Worm (Caenorhabditis elegans) whole organism, L1 larva: ENCODE results near the gene srt-7.

Experiments
- C04F5.9 ChIP-seq: sonication (generic microtip); optimal IDR thresholded peaks from 2 replicates; lab custom pipeline; 2016; ENCODE audit warnings: missing genetic modification characterization, missing compliant biosample characterization
- C16A3.4 ChIP-seq: fragments of 150-350 bp; optimal IDR thresholded peaks from 2 replicates; lab custom pipeline; 2014; ENCODE audit warnings: missing biosample characterization, missing genetic modification characterization
- aha-1 ChIP-seq: fragments of 150-350 bp; optimal IDR thresholded peaks from 2 replicates; lab custom pipeline; 2014; ENCODE audit warnings: missing biosample characterization, missing genetic modification characterization
- aly-2 ChIP-seq: fragments of 150-350 bp; optimal IDR thresholded peaks from 2 replicates; lab custom pipeline; 2014; ENCODE audit warnings: missing biosample characterization, missing genetic modification characterization
- ama-1 ChIP-seq: fragments of 150-350 bp; optimal IDR thresholded peaks from 2 replicates; lab custom pipeline; 2014
- blmp-1 ChIP-seq: fragments of 150-350 bp; optimal IDR thresholded peaks from 2 replicates; lab custom pipeline; 2014; ENCODE audit warnings: missing biosample characterization, missing genetic modification characterization
- ceh-8 ChIP-seq: fragments of 200-800 bp; sonication (Bioruptor generic); optimal IDR thresholded peaks from 2 replicates; lab custom pipeline; 2018; ENCODE audit warnings: mild to moderate bottlenecking, missing genetic modification characterization, moderate library complexity, missing compliant biosample characterization
- ceh-82 ChIP-seq, 3 experiments: fragments of 150-350 bp in 1 of 3; sonication (generic microtip) in 2 of 3; optimal IDR thresholded peaks; 2 replicates each; lab custom pipeline; 2014 to 2017; ENCODE audit warnings: missing biosample characterization in 3 of 3, missing genetic modification characterization in 3 of 3
- ceh-90 ChIP-seq: sonication (generic microtip); optimal IDR thresholded peaks from 2 replicates; lab custom pipeline; 2016; ENCODE audit warnings: missing genetic modification characterization, missing compliant biosample characterization
- ces-1 ChIP-seq: fragments of 150-350 bp; optimal IDR thresholded peaks from 2 replicates; lab custom pipeline; 2014; ENCODE audit warnings: missing biosample characterization, missing genetic modification reagents, missing genetic modification characterization
- efl-1 ChIP-seq, 4 experiments: fragments of 150-350 bp; optimal IDR thresholded peaks in 3 of 4; peaks in 1 of 4; 1 replicate in 1 of 4; 2 replicates in 3 of 4; lab custom pipeline; 2014; ENCODE audit warnings: missing biosample characterization in 2 of 4, missing genetic modification characterization in 2 of 4, missing genetic modification reagents in 2 of 4
- egl-13 ChIP-seq: sonication (generic microtip); optimal IDR thresholded peaks from 2 replicates; lab custom pipeline; 2016; ENCODE audit warnings: missing genotype, missing genetic modification reagents, missing genetic modification characterization, missing compliant biosample characterization
- egl-27 ChIP-seq, 2 experiments: fragments of 150-350 bp in 1 of 2; sonication (generic microtip); optimal IDR thresholded peaks; 3 replicates each; lab custom pipeline; 2017 to 2018; ENCODE audit warnings: missing biosample characterization in 2 of 2, missing genetic modification characterization in 2 of 2, missing genetic modification reagents in 2 of 2
- elt-3 ChIP-seq, 6 experiments: fragments of 150-350 bp in 1 of 6; sonication (generic microtip); optimal IDR thresholded peaks; 2 replicates each; lab custom pipeline; 2017 to 2018; ENCODE audit warnings: missing biosample characterization in 6 of 6, missing genetic modification characterization in 6 of 6, inconsistent platforms in 1 of 6
- ets-5 ChIP-seq: fragments of 200-800 bp; sonication (Bioruptor generic); IDR thresholded peaks from 2 replicates; pipeline ENCODE4 v1.3.6; 2022; ENCODE audit warnings: missing genetic modification characterization, missing compliant biosample characterization
- fkh-4 ChIP-seq: sonication (generic microtip); optimal IDR thresholded peaks from 2 replicates; lab custom pipeline; 2016; ENCODE audit warnings: missing compliant biosample characterization, missing genetic modification characterization, borderline replicate concordance
- fkh-8 ChIP-seq: sonication (generic microtip); optimal IDR thresholded peaks from 2 replicates; lab custom pipeline; 2016; ENCODE audit warnings: mild to moderate bottlenecking, missing genetic modification characterization, missing compliant biosample characterization
- fos-1 ChIP-seq: fragments of 150-350 bp; optimal IDR thresholded peaks from 2 replicates; lab custom pipeline; 2014; ENCODE audit warnings: missing biosample characterization, missing genetic modification characterization
- hlh-4 ChIP-seq: sonication (generic microtip); optimal IDR thresholded peaks from 2 replicates; lab custom pipeline; 2016; ENCODE audit warnings: mild to moderate bottlenecking, missing genetic modification characterization, missing compliant biosample characterization
- irx-1 ChIP-seq: sonication (generic microtip); optimal IDR thresholded peaks from 2 replicates; lab custom pipeline; 2016; ENCODE audit warnings: missing genetic modification characterization, missing compliant biosample characterization
- lin-14 ChIP-seq: fragments of 200-800 bp; sonication (Bioruptor generic); optimal IDR thresholded peaks from 2 replicates; lab custom pipeline; 2018; ENCODE audit warnings: mild to moderate bottlenecking, missing genetic modification characterization, moderate library complexity, missing compliant biosample characterization
- lir-3 ChIP-seq: sonication (generic microtip); optimal IDR thresholded peaks from 2 replicates; lab custom pipeline; 2016; ENCODE audit warnings: mild to moderate bottlenecking, missing genetic modification characterization, moderate library complexity, missing compliant biosample characterization; ENCODE audit not compliant: poor library complexity
- lsy-2 ChIP-seq, 2 experiments: fragments of 150-350 bp; optimal IDR thresholded peaks; 2 replicates each; lab custom pipeline; 2014; ENCODE audit warnings: missing biosample characterization in 2 of 2, missing genetic modification characterization in 2 of 2
- mef-2 ChIP-seq: fragments of 150-350 bp; optimal IDR thresholded peaks from 2 replicates; lab custom pipeline; 2014; ENCODE audit warnings: missing biosample characterization, missing genetic modification characterization
- nhr-11 ChIP-seq: fragments of 150-350 bp; optimal IDR thresholded peaks from 2 replicates; lab custom pipeline; 2014; ENCODE audit warnings: missing biosample characterization, missing genetic modification characterization
- nhr-237 ChIP-seq: fragments of 150-350 bp; optimal IDR thresholded peaks from 2 replicates; lab custom pipeline; 2014; ENCODE audit warnings: missing biosample characterization, missing genetic modification characterization
- nhr-47 ChIP-seq: sonication (generic microtip); optimal IDR thresholded peaks from 2 replicates; lab custom pipeline; 2016; ENCODE audit warnings: mild to moderate bottlenecking, missing genetic modification characterization, moderate library complexity, missing compliant biosample characterization
- nhr-71 ChIP-seq: sonication (generic microtip); optimal IDR thresholded peaks from 2 replicates; lab custom pipeline; 2016; ENCODE audit warnings: mild to moderate bottlenecking, missing genetic modification characterization, moderate library complexity, missing compliant biosample characterization
- nhr-77 ChIP-seq: fragments of 150-350 bp; optimal IDR thresholded peaks from 2 replicates; lab custom pipeline; 2014; ENCODE audit warnings: missing biosample characterization, missing genetic modification characterization
- nhr-85 ChIP-seq: sonication (generic microtip); peaks from one replicate; lab custom pipeline; 2016; ENCODE audit warnings: missing genetic modification characterization, inconsistent platforms, missing compliant biosample characterization
- nhr-90 ChIP-seq: sonication (generic microtip); optimal IDR thresholded peaks from 2 replicates; lab custom pipeline; 2016; ENCODE audit warnings: mild to moderate bottlenecking, missing genetic modification characterization, missing compliant biosample characterization; ENCODE audit not compliant: poor library complexity
- pax-3 ChIP-seq: fragments of 200-800 bp; sonication (Bioruptor generic); optimal IDR thresholded peaks from 2 replicates; lab custom pipeline; 2018; ENCODE audit warnings: mild to moderate bottlenecking, missing genetic modification characterization, moderate library complexity, missing compliant biosample characterization
- skn-1 ChIP-seq: fragments of 150-350 bp; optimal IDR thresholded peaks from 2 replicates; lab custom pipeline; 2014; ENCODE audit warnings: missing biosample characterization, missing genetic modification characterization
- snu-23 ChIP-seq: sonication (generic microtip); optimal IDR thresholded peaks from 2 replicates; lab custom pipeline; 2016; ENCODE audit warnings: missing genetic modification characterization, missing compliant biosample characterization
- unc-86 ChIP-seq: sonication (generic microtip); optimal IDR thresholded peaks from 2 replicates; lab custom pipeline; 2016; ENCODE audit warnings: missing genetic modification characterization, missing compliant biosample characterization
- unc-98 ChIP-seq: fragments of 200-800 bp; sonication (Bioruptor generic); IDR thresholded peaks from 2 replicates; pipeline ENCODE4 v1.3.6; 2022; ENCODE audit warnings: missing genetic modification characterization, missing compliant biosample characterization
- zag-1 ChIP-seq: fragments of 150-350 bp; optimal IDR thresholded peaks from 2 replicates; lab custom pipeline; 2014; ENCODE audit warnings: missing biosample characterization, missing genetic modification characterization
- zip-4 ChIP-seq: fragments of 200-800 bp; sonication (Bioruptor generic); optimal IDR thresholded peaks from 2 replicates; lab custom pipeline; 2018; ENCODE audit warnings: mild to moderate bottlenecking, missing genetic modification characterization, moderate library complexity, missing compliant biosample characterization
- ztf-11 ChIP-seq, 2 experiments: sonication (generic microtip); optimal IDR thresholded peaks; 2 replicates each; lab custom pipeline; 2016 to 2017; ENCODE audit warnings: missing genetic modification characterization in 2 of 2, missing biosample characterization in 1 of 2, missing compliant biosample characterization in 1 of 2
- ztf-4 ChIP-seq: fragments of 150-350 bp; optimal IDR thresholded peaks from 2 replicates; lab custom pipeline; 2014; ENCODE audit warnings: missing biosample characterization, missing genetic modification characterization

srt-7 gene

ce11 chrV:3071548-3071947 lies 10.0 kb upstream of the srt-7 start, which contains the start of gene C50H11.13:
Gene C50H11.13 (minus strand): TSS chrV:3071648.
- TF ChIP-seq zag-1 (tag; lab: Kevin White, UChicago): no peak
- no peak for TF ChIP-seq pax-3
- TF ChIP-seq ama-1: no peak
- no peak for TF ChIP-seq zip-4 (GFP tag; lab: Kevin White, UChicago)
- TF ChIP-seq ceh-8 (GFP tag; lab: Kevin White, UChicago): no peak
- TF ChIP-seq blmp-1 (tag; lab: Kevin White, UChicago): no peak
- no peak for TF ChIP-seq irx-1
- no peak for TF ChIP-seq nhr-77
- TF ChIP-seq nhr-11 (tag; lab: Kevin White, UChicago): no peak
- TF ChIP-seq ztf-4: no peak
- TF ChIP-seq hlh-4: no peak
- no peak for TF ChIP-seq lin-14
- no peak for TF ChIP-seq aha-1 (tag; lab: Kevin White, UChicago)
- no peak for TF ChIP-seq unc-98 (GFP tag; lab: Robert Waterston, UW)
- TF ChIP-seq ces-1 (GFP tag; lab: Kevin White, UChicago): no peak
- TF ChIP-seq elt-3 (tag; optimal IDR thresholded peaks at IDR 0.05; lab: Kevin White, UChicago): no peak
- TF ChIP-seq unc-86: no peak
- TF ChIP-seq fos-1: no peak
- no peak for TF ChIP-seq aly-2 (tag; lab: Kevin White, UChicago)
- TF ChIP-seq nhr-71: no peak

DNA sequence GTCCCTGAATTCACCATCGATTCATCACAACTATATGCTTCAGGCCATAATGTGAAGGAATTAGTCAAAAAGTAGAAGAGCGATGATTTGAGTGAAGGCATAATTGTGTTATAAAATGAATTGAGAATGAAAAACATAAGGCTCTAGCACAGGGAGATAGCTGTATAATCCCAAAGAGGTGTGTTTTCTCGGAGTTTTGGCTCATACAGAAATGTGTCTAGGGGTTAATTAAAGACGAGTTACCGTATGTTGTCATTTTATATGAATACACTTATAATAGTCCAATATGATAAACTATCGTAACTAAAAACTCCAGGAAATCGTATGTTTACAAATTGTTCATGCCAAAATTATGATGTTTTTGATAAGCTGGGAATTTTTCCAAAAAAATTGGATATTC lies 779 bp upstream of the srt-7 start, which contains the start of gene srt-5:
srt-5 (minus strand) TSS at position 101 of the 400 bp plus-strand sequence.
- TF ChIP-seq ceh-90 (tag; lab: Kevin White, UChicago) (no peak), fkh-4 (tag; lab: Kevin White, UChicago) (no peak), mef-2 (tag; lab: Kevin White, UChicago) (no peak), egl-13 (tag; lab: Kevin White, UChicago) (no peak), zag-1 (tag; lab: Kevin White, UChicago) (no peak), ets-5 (GFP tag; lab: Robert Waterston, UW) (no peak), snu-23 (GFP tag; lab: Kevin White, UChicago) (no peak), fkh-8 (tag; lab: Kevin White, UChicago) (no peak), ztf-4 (no peak), ceh-82 (tag; optimal IDR thresholded peaks at IDR 0.05; lab: Kevin White, UChicago) (no peak), C16A3.4 (no peak), skn-1 (no peak), pax-3 (no peak), nhr-237 (tag; lab: Kevin White, UChicago) (no peak), hlh-4 (no peak), C04F5.9 (tag; lab: Kevin White, UChicago) (no peak), nhr-71 (no peak)

DNA sequence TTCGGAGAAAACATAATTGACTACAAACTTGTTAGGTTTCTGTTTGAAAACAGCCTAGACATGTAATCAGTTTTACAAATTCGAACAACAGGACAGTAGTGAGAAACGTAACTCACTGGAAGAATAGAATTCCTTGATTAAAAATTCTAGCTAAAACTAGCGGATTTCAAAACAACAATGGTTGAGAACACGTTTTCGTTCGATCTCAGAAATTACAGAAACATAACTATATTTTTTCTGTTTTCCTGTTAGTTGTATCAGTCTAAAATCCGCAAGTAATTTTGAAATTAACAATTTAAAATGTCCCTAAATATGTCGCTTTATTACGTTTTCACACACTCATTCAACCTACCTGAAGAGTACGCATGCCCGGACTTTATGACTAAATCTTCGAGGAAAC lies 4.7 kb downstream of the srt-7 start, which contains the start of gene srt-8:
srt-8 (plus strand) TSS at position 301 of the 400 bp plus-strand sequence.
- TF ChIP-seq ceh-8 (GFP tag; lab: Kevin White, UChicago) (no peak), lir-3 (tag; lab: Kevin White, UChicago) (no peak), fkh-4 (tag; lab: Kevin White, UChicago) (no peak), egl-27 (tag; optimal IDR thresholded peaks at IDR 0.05; lab: Kevin White, UChicago) (no peak), ztf-11 (tag; optimal IDR thresholded peaks at IDR 0.05; lab: Kevin White, UChicago) (no peak), nhr-85 (tag; lab: Kevin White, UChicago) (no peak), nhr-90 (tag; lab: Kevin White, UChicago) (no peak), egl-13 (tag; lab: Kevin White, UChicago) (no peak), zag-1 (tag; lab: Kevin White, UChicago) (no peak), elt-3 (tag; optimal IDR thresholded peaks at IDR 0.05; lab: Kevin White, UChicago) (no peak), efl-1 (optimal IDR thresholded peaks at IDR 0.05; lab: Kevin White, UChicago) (no peak), efl-1 (GFP tag; optimal IDR thresholded peaks at IDR 0.05 in 1 of 2; lab: Kevin White, UChicago) (no peak), nhr-47 (tag; lab: Kevin White, UChicago) (no peak), lsy-2 (tag; optimal IDR thresholded peaks at IDR 0.05; lab: Kevin White, UChicago) (no peak)
- TF ChIP-seq, all 84 proteins: peak for 0
